Worm (Caenorhabditis elegans) whole organism, midembryonic: ENCODE results near the gene R102.6.

ENCODE experiments used
- T22C8.4 ChIP-seq: fragments of 200-800 bp; sonication (Bioruptor generic); IDR thresholded peaks from 2 replicates; pipeline ENCODE4 v1.3.6; 2022; ENCODE audit warnings: missing genetic modification characterization, missing compliant biosample characterization
- cog-1 ChIP-seq: sonication (generic microtip); optimal IDR thresholded peaks from 2 replicates; lab custom pipeline; 2016; ENCODE audit warnings: missing genetic modification characterization, missing compliant biosample characterization
- flt-1 ChIP-seq: fragments of 200-800 bp; sonication (Bioruptor generic); IDR thresholded peaks from 2 replicates; pipeline ENCODE4 v1.3.6; 2022; ENCODE audit warnings: missing genetic modification characterization, missing compliant biosample characterization
- ref-1 ChIP-seq: fragments of 200-800 bp; sonication (Bioruptor generic); conservative IDR thresholded peaks from 2 replicates; pipeline ENCODE4 v1.3.6; 2022; ENCODE audit warnings: missing genetic modification reagents, missing genetic modification characterization, missing compliant biosample characterization

- no peak for TF ChIP-seq ref-1 (GFP tag; lab: Robert Waterston, UW)
- TF ChIP-seq cog-1 = no peak
- TF ChIP-seq flt-1 (GFP tag; lab: Robert Waterston, UW) = no peak
- TF ChIP-seq T22C8.4 = no peak
Observed at ce11 chrIV:10661760-10662159, 44.2 kb downstream of the R102.6 start, which contains the start of gene fmo-1.
